Worm (Caenorhabditis elegans) whole organism, L1 larva: ENCODE data around the gene R13A5.11.

ENCODE experiments used
- C04F5.9 ChIP-seq: sonication (generic microtip); optimal IDR thresholded peaks from 2 replicates; lab custom pipeline; 2016; ENCODE audit warnings: missing genetic modification characterization, missing compliant biosample characterization
- C34B4.2 ChIP-seq: sonication (generic microtip); optimal IDR thresholded peaks from 2 replicates; lab custom pipeline; 2017; ENCODE audit warnings: mild to moderate bottlenecking, missing genetic modification characterization, missing compliant biosample characterization
- F16B12.6 ChIP-seq: fragments of 150-350 bp; optimal IDR thresholded peaks from 2 replicates; lab custom pipeline; 2014; ENCODE audit warnings: missing biosample characterization, missing genetic modification characterization
- aly-2 ChIP-seq: fragments of 150-350 bp; optimal IDR thresholded peaks from 2 replicates; lab custom pipeline; 2014; ENCODE audit warnings: missing biosample characterization, missing genetic modification characterization
- blmp-1 ChIP-seq: fragments of 150-350 bp; optimal IDR thresholded peaks from 2 replicates; lab custom pipeline; 2014; ENCODE audit warnings: missing biosample characterization, missing genetic modification characterization
- ceh-8 ChIP-seq: fragments of 200-800 bp; sonication (Bioruptor generic); optimal IDR thresholded peaks from 2 replicates; lab custom pipeline; 2018; ENCODE audit warnings: mild to moderate bottlenecking, missing genetic modification characterization, moderate library complexity, missing compliant biosample characterization
- ceh-82 ChIP-seq, 3 experiments: fragments of 150-350 bp in 1 of 3; sonication (generic microtip) in 2 of 3; optimal IDR thresholded peaks; 2 replicates each; lab custom pipeline; 2014 to 2017; ENCODE audit warnings: missing biosample characterization in 3 of 3, missing genetic modification characterization in 3 of 3
- ceh-90 ChIP-seq: sonication (generic microtip); optimal IDR thresholded peaks from 2 replicates; lab custom pipeline; 2016; ENCODE audit warnings: missing genetic modification characterization, missing compliant biosample characterization
- ces-1 ChIP-seq: fragments of 150-350 bp; optimal IDR thresholded peaks from 2 replicates; lab custom pipeline; 2014; ENCODE audit warnings: missing biosample characterization, missing genetic modification reagents, missing genetic modification characterization
- efl-1 ChIP-seq, 4 experiments: fragments of 150-350 bp; optimal IDR thresholded peaks in 3 of 4; peaks in 1 of 4; 1 replicate in 1 of 4; 2 replicates in 3 of 4; lab custom pipeline; 2014; ENCODE audit warnings: missing biosample characterization in 2 of 4, missing genetic modification characterization in 2 of 4, missing genetic modification reagents in 2 of 4
- egl-13 ChIP-seq: sonication (generic microtip); optimal IDR thresholded peaks from 2 replicates; lab custom pipeline; 2016; ENCODE audit warnings: missing genotype, missing genetic modification reagents, missing genetic modification characterization, missing compliant biosample characterization
- egl-27 ChIP-seq, 2 experiments: fragments of 150-350 bp in 1 of 2; sonication (generic microtip); optimal IDR thresholded peaks; 3 replicates each; lab custom pipeline; 2017 to 2018; ENCODE audit warnings: missing biosample characterization in 2 of 2, missing genetic modification characterization in 2 of 2, missing genetic modification reagents in 2 of 2
- ets-5 ChIP-seq: fragments of 200-800 bp; sonication (Bioruptor generic); IDR thresholded peaks from 2 replicates; pipeline ENCODE4 v1.3.6; 2022; ENCODE audit warnings: missing genetic modification characterization, missing compliant biosample characterization
- fkh-4 ChIP-seq: sonication (generic microtip); optimal IDR thresholded peaks from 2 replicates; lab custom pipeline; 2016; ENCODE audit warnings: missing compliant biosample characterization, missing genetic modification characterization, borderline replicate concordance
- grh-1 ChIP-seq: fragments of 200-800 bp; sonication (Bioruptor generic); IDR thresholded peaks from 2 replicates; pipeline ENCODE4 v1.3.6; 2022; ENCODE audit warnings: missing genetic modification reagents, missing genetic modification characterization, missing compliant biosample characterization
- hlh-4 ChIP-seq: sonication (generic microtip); optimal IDR thresholded peaks from 2 replicates; lab custom pipeline; 2016; ENCODE audit warnings: mild to moderate bottlenecking, missing genetic modification characterization, missing compliant biosample characterization
- irx-1 ChIP-seq: sonication (generic microtip); optimal IDR thresholded peaks from 2 replicates; lab custom pipeline; 2016; ENCODE audit warnings: missing genetic modification characterization, missing compliant biosample characterization
- isw-1 ChIP-seq: fragments of 200-800 bp; sonication (Bioruptor generic); IDR thresholded peaks from 2 replicates; pipeline ENCODE4 v1.3.6; 2022; ENCODE audit warnings: missing genetic modification characterization, missing compliant biosample characterization
- jun-1 ChIP-seq: fragments of 150-350 bp; optimal IDR thresholded peaks from 2 replicates; lab custom pipeline; 2014; ENCODE audit warnings: missing biosample characterization, missing genetic modification reagents, missing genetic modification characterization
- lin-14 ChIP-seq: fragments of 200-800 bp; sonication (Bioruptor generic); optimal IDR thresholded peaks from 2 replicates; lab custom pipeline; 2018; ENCODE audit warnings: mild to moderate bottlenecking, missing genetic modification characterization, moderate library complexity, missing compliant biosample characterization
- lin-35 ChIP-seq, 2 experiments: fragments of 150-350 bp; optimal IDR thresholded peaks; 2 replicates each; lab custom pipeline; 2014; ENCODE audit warnings: missing biosample characterization in 2 of 2, missing genetic modification characterization in 2 of 2, missing genetic modification reagents in 2 of 2
- lin-39 ChIP-seq: fragments of 150-350 bp; optimal IDR thresholded peaks from 2 replicates; lab custom pipeline; 2014; ENCODE audit warnings: missing biosample characterization, missing genetic modification reagents, missing genetic modification characterization
- mab-9 ChIP-seq: fragments of 200-800 bp; sonication (Bioruptor generic); IDR thresholded peaks from 2 replicates; pipeline ENCODE4 v1.3.6; 2022; ENCODE audit warnings: missing genetic modification reagents, missing genetic modification characterization, missing compliant biosample characterization
- mdl-1 ChIP-seq, 2 experiments: fragments of 150-350 bp; optimal IDR thresholded peaks; 2 replicates each; lab custom pipeline; 2014 to 2017; ENCODE audit warnings: missing biosample characterization in 2 of 2, missing genetic modification characterization in 2 of 2, inconsistent platforms in 1 of 2
- mef-2 ChIP-seq: fragments of 150-350 bp; optimal IDR thresholded peaks from 2 replicates; lab custom pipeline; 2014; ENCODE audit warnings: missing biosample characterization, missing genetic modification characterization
- nhr-12 ChIP-seq: sonication (generic microtip); optimal IDR thresholded peaks from 2 replicates; lab custom pipeline; 2017; ENCODE audit warnings: missing biosample characterization, missing genetic modification characterization
- nhr-19 ChIP-seq: fragments of 200-800 bp; sonication (Bioruptor generic); conservative IDR thresholded peaks from 2 replicates; pipeline ENCODE4 v1.3.6; 2022; ENCODE audit warnings: missing genetic modification characterization, missing compliant biosample characterization
- nhr-20 ChIP-seq: sonication (generic microtip); optimal IDR thresholded peaks from 2 replicates; lab custom pipeline; 2016; ENCODE audit warnings: mild to moderate bottlenecking, missing genetic modification characterization, missing compliant biosample characterization
- nhr-237 ChIP-seq: fragments of 150-350 bp; optimal IDR thresholded peaks from 2 replicates; lab custom pipeline; 2014; ENCODE audit warnings: missing biosample characterization, missing genetic modification characterization
- nhr-71 ChIP-seq: sonication (generic microtip); optimal IDR thresholded peaks from 2 replicates; lab custom pipeline; 2016; ENCODE audit warnings: mild to moderate bottlenecking, missing genetic modification characterization, moderate library complexity, missing compliant biosample characterization
- nhr-76 ChIP-seq: sonication (generic microtip); optimal IDR thresholded peaks from 2 replicates; lab custom pipeline; 2017; ENCODE audit warnings: missing biosample characterization, missing genetic modification characterization
- nhr-77 ChIP-seq: fragments of 150-350 bp; optimal IDR thresholded peaks from 2 replicates; lab custom pipeline; 2014; ENCODE audit warnings: missing biosample characterization, missing genetic modification characterization
- nhr-84 ChIP-seq: sonication (generic microtip); optimal IDR thresholded peaks from 2 replicates; lab custom pipeline; 2017; ENCODE audit warnings: missing biosample characterization, missing genetic modification characterization
- nhr-85 ChIP-seq: sonication (generic microtip); peaks from one replicate; lab custom pipeline; 2016; ENCODE audit warnings: missing genetic modification characterization, inconsistent platforms, missing compliant biosample characterization
- nhr-90 ChIP-seq: sonication (generic microtip); optimal IDR thresholded peaks from 2 replicates; lab custom pipeline; 2016; ENCODE audit warnings: mild to moderate bottlenecking, missing genetic modification characterization, missing compliant biosample characterization; ENCODE audit not compliant: poor library complexity
- pag-3 ChIP-seq: sonication (generic microtip); optimal IDR thresholded peaks from 2 replicates; lab custom pipeline; 2017; ENCODE audit warnings: missing genetic modification characterization, mild to moderate bottlenecking, missing compliant biosample characterization, antibody characterized with exemption, borderline replicate concordance; ENCODE audit not compliant: insufficient read depth
- pqm-1 ChIP-seq: sonication (generic microtip); optimal IDR thresholded peaks from 3 replicates; lab custom pipeline; 2017; ENCODE audit warnings: missing biosample characterization, missing genetic modification characterization
- rnt-1 ChIP-seq: sonication (generic microtip); optimal IDR thresholded peaks from 2 replicates; lab custom pipeline; 2016; ENCODE audit warnings: mild to moderate bottlenecking, missing genetic modification characterization, moderate library complexity, missing compliant biosample characterization
- skn-1 ChIP-seq: fragments of 150-350 bp; optimal IDR thresholded peaks from 2 replicates; lab custom pipeline; 2014; ENCODE audit warnings: missing biosample characterization, missing genetic modification characterization
- snpc-4 ChIP-seq: fragments of 150-350 bp; optimal IDR thresholded peaks from 2 replicates; lab custom pipeline; 2014; ENCODE audit warnings: missing biosample characterization, missing genetic modification characterization
- snu-23 ChIP-seq: sonication (generic microtip); optimal IDR thresholded peaks from 2 replicates; lab custom pipeline; 2016; ENCODE audit warnings: missing genetic modification characterization, missing compliant biosample characterization
- sox-4 ChIP-seq: sonication (generic microtip); optimal IDR thresholded peaks from 2 replicates; lab custom pipeline; 2016; ENCODE audit warnings: missing genetic modification characterization, missing compliant biosample characterization
- swsn-7 ChIP-seq: sonication (generic microtip); optimal IDR thresholded peaks from 2 replicates; lab custom pipeline; 2016; ENCODE audit warnings: missing genetic modification characterization, missing compliant biosample characterization
- tbx-2 ChIP-seq: sonication (generic microtip); optimal IDR thresholded peaks from 2 replicates; lab custom pipeline; 2016; ENCODE audit warnings: missing genetic modification characterization, missing compliant biosample characterization
- unc-130 ChIP-seq: fragments of 150-350 bp; optimal IDR thresholded peaks from 2 replicates; lab custom pipeline; 2017; ENCODE audit warnings: missing biosample characterization, missing genetic modification characterization, inconsistent platforms
- unc-62 ChIP-seq: fragments of 150-350 bp; optimal IDR thresholded peaks from 2 replicates; lab custom pipeline; 2014; ENCODE audit warnings: missing biosample characterization, missing genetic modification reagents, missing genetic modification characterization
- unc-86 ChIP-seq: sonication (generic microtip); optimal IDR thresholded peaks from 2 replicates; lab custom pipeline; 2016; ENCODE audit warnings: missing genetic modification characterization, missing compliant biosample characterization
- vab-15 ChIP-seq: sonication (generic microtip); optimal IDR thresholded peaks from 2 replicates; lab custom pipeline; 2017; ENCODE audit warnings: missing genotype, mild to moderate bottlenecking, missing genetic modification characterization, missing compliant biosample characterization
- zip-4 ChIP-seq: fragments of 200-800 bp; sonication (Bioruptor generic); optimal IDR thresholded peaks from 2 replicates; lab custom pipeline; 2018; ENCODE audit warnings: mild to moderate bottlenecking, missing genetic modification characterization, moderate library complexity, missing compliant biosample characterization
- ztf-4 ChIP-seq: fragments of 150-350 bp; optimal IDR thresholded peaks from 2 replicates; lab custom pipeline; 2014; ENCODE audit warnings: missing biosample characterization, missing genetic modification characterization

Gene R13A5.11

DNA sequence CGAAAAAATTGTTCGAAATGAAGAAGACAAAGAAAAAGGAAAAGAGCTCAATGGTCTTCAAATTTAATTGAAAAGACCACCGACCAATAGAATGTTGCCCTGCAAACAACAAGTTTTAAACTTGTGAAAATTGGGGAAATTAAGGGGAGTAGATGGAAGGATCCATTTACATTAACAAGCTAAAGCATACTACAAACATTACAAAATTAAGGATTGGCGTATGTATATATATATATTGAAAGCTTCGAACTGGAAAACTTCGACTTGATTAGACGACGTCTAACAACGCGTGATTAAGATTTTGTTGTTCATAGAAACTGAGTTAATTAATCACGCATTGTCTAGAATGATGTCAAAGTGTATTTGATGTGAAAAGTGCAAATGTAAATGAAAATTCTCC lies 4.9 kb downstream of the R13A5.11 start, which contains the start of gene R13A5.15:
R13A5.15 (minus strand) TSS at position 101 of the 400 bp plus-strand sequence.
- TF ChIP-seq egl-13 (tag; lab: Kevin White, UChicago) (no peak), ceh-8 (GFP tag; lab: Kevin White, UChicago) (peak; percentile 30)
- TF ChIP-seq, all 84 proteins: peak for 1

- no peak for TF ChIP-seq nhr-12
- TF ChIP-seq lin-35 (GFP tag; optimal IDR thresholded peaks at IDR 0.05; lab: Kevin White, UChicago), result peak; percentile 15 to 66
- peak; percentile 20 for TF ChIP-seq nhr-90 (tag; lab: Kevin White, UChicago)
- no peak for TF ChIP-seq nhr-76 (tag; lab: Kevin White, UChicago)
- TF ChIP-seq lin-14, result peak; percentile 44
- no peak for TF ChIP-seq pag-3 (tag; lab: Kevin White, UChicago)
- no peak for TF ChIP-seq mdl-1 (tag; optimal IDR thresholded peaks at IDR 0.05; lab: Kevin White, UChicago)
- peak; percentile 54 to 60 for TF ChIP-seq efl-1 (optimal IDR thresholded peaks at IDR 0.05; lab: Kevin White, UChicago)
- peak; percentile 60 to 74 for TF ChIP-seq efl-1 (GFP tag; optimal IDR thresholded peaks at IDR 0.05 in 1 of 2; lab: Kevin White, UChicago)
- peak; percentile 60 for TF ChIP-seq blmp-1 (tag; lab: Kevin White, UChicago)
- TF ChIP-seq zip-4 (GFP tag; lab: Kevin White, UChicago), result no peak
- no peak for TF ChIP-seq irx-1
- no peak for TF ChIP-seq mef-2 (tag; lab: Kevin White, UChicago)
- TF ChIP-seq swsn-7 (tag; lab: Kevin White, UChicago), result peak; percentile 41
- TF ChIP-seq unc-62 (GFP tag; lab: Kevin White, UChicago), result no peak
- TF ChIP-seq mab-9, result no peak
- no peak for TF ChIP-seq snpc-4 (tag; lab: Kevin White, UChicago)
- no peak for TF ChIP-seq ets-5 (GFP tag; lab: Robert Waterston, UW)
- peak; percentile 14 for TF ChIP-seq tbx-2 (tag; lab: Kevin White, UChicago)
- TF ChIP-seq jun-1 (tag; lab: Kevin White, UChicago), result no peak
- TF ChIP-seq F16B12.6 (tag; lab: Kevin White, UChicago), result peak; percentile 90
- TF ChIP-seq egl-27 (tag; optimal IDR thresholded peaks at IDR 0.05; lab: Kevin White, UChicago), result no peak
- peak; percentile 16 for TF ChIP-seq aly-2 (tag; lab: Kevin White, UChicago)
- no peak for TF ChIP-seq nhr-77
- peak; percentile 49 for TF ChIP-seq nhr-85 (tag; lab: Kevin White, UChicago)
- TF ChIP-seq nhr-20, result peak; percentile 26
- no peak for TF ChIP-seq nhr-237 (tag; lab: Kevin White, UChicago)
- TF ChIP-seq isw-1, result no peak
- no peak for TF ChIP-seq pqm-1 (tag; lab: Kevin White, UChicago)
- TF ChIP-seq C04F5.9 (tag; lab: Kevin White, UChicago), result no peak
- TF ChIP-seq fkh-4 (tag; lab: Kevin White, UChicago), result no peak
- TF ChIP-seq ztf-4 (tag; lab: Kevin White, UChicago), result no peak
- peak; percentile 49 for TF ChIP-seq nhr-71 (tag; lab: Kevin White, UChicago)
- TF ChIP-seq ceh-82 (tag; optimal IDR thresholded peaks at IDR 0.05; lab: Kevin White, UChicago), result peak; percentile 5 to 35 (median 16)
- TF ChIP-seq rnt-1 (tag; lab: Kevin White, UChicago), result peak; percentile 38
- TF ChIP-seq C34B4.2 (tag; lab: Kevin White, UChicago), result no peak
- no peak for TF ChIP-seq vab-15 (tag; lab: Kevin White, UChicago)
- no peak for TF ChIP-seq hlh-4 (tag; lab: Kevin White, UChicago)
- no peak for TF ChIP-seq ceh-90 (tag; lab: Kevin White, UChicago)
- TF ChIP-seq sox-4 (tag; lab: Kevin White, UChicago), result no peak
- no peak for TF ChIP-seq ces-1 (GFP tag; lab: Kevin White, UChicago)
- TF ChIP-seq grh-1, result no peak
- TF ChIP-seq lin-39 (tag; lab: Kevin White, UChicago), result no peak
- peak; percentile 44 for TF ChIP-seq snu-23 (GFP tag; lab: Kevin White, UChicago)
- TF ChIP-seq unc-130 (tag; lab: Kevin White, UChicago), result peak; percentile 28
- TF ChIP-seq nhr-19, result peak; percentile 32; the same call in 1 of the 2 replicates
- TF ChIP-seq unc-86, result no peak
- TF ChIP-seq nhr-84, result no peak
- no peak for TF ChIP-seq ceh-8 (GFP tag; lab: Kevin White, UChicago)
- TF ChIP-seq skn-1 (tag; lab: Kevin White, UChicago), result no peak
Observed at ce11 chrIII:7584131-7584646, 8.9 kb downstream of the R13A5.11 start, which contains the start of gene cup-5. Gene cup-5, plus strand, starts transcription at chrIII:7584181.
